Worm (Caenorhabditis elegans) whole organism, young adult: ENCODE results near the gene Y46D2A.2.

Experiments
- akir-1 ChIP-seq: fragments of 200-800 bp; sonication (Bioruptor generic); optimal IDR thresholded peaks from 2 replicates; lab custom pipeline; 2018; ENCODE audit warnings: mild to moderate bottlenecking, missing genetic modification characterization, moderate library complexity, missing compliant biosample characterization
- zfh-2 ChIP-seq: fragments of 200-800 bp; sonication (Bioruptor generic); conservative IDR thresholded peaks from 2 replicates; pipeline ENCODE4 v1.3.6; 2022; ENCODE audit warnings: missing genetic modification reagents, missing genetic modification characterization, missing compliant biosample characterization
- zim-3 ChIP-seq: sonication (generic microtip); optimal IDR thresholded peaks from 2 replicates; lab custom pipeline; 2017; ENCODE audit warnings: mild to moderate bottlenecking, missing genetic modification characterization, moderate library complexity, missing compliant biosample characterization

ce11 chrII:3299457-3299856, 23.6 kb downstream of the Y46D2A.2 start, which contains the start of gene btb-22:
- no peak for TF ChIP-seq akir-1 (GFP tag; lab: Kevin White, UChicago)
- TF ChIP-seq zfh-2 (GFP tag; lab: Robert Waterston, UW), result no peak
- TF ChIP-seq zim-3 (tag; lab: Kevin White, UChicago), result no peak
